Worm (Caenorhabditis elegans) whole organism, L4 larva: ENCODE data around the gene nhr-221.

Source experiments
- Y75B8A.6 ChIP-seq: fragments of 200-800 bp; sonication (Bioruptor generic); IDR thresholded peaks from 2 replicates; pipeline ENCODE4 v1.3.6; 2022; ENCODE audit warnings: missing genetic modification reagents, missing genetic modification characterization, missing compliant biosample characterization
- aha-1 ChIP-seq: fragments of 150-350 bp; peaks from one replicate; lab custom pipeline; 2014; ENCODE audit warnings: missing biosample characterization, missing genetic modification characterization
- arid-1 ChIP-seq: fragments of 200-800 bp; sonication (Bioruptor generic); conservative IDR thresholded peaks from 2 replicates; pipeline ENCODE4 v1.3.6; 2022; ENCODE audit warnings: missing genetic modification reagents, missing genetic modification characterization, missing compliant biosample characterization
- dmd-6 ChIP-seq: fragments of 200-800 bp; sonication (Bioruptor generic); IDR thresholded peaks from 2 replicates; pipeline ENCODE4 v1.3.6; 2022; ENCODE audit warnings: missing genetic modification reagents, missing genetic modification characterization, missing compliant biosample characterization
- hmg-1.1 ChIP-seq: fragments of 200-800 bp; sonication (Bioruptor generic); IDR thresholded peaks from 2 replicates; pipeline ENCODE4 v1.3.6; 2022; ENCODE audit warnings: missing genetic modification reagents, missing genetic modification characterization, missing compliant biosample characterization
- mdl-1 ChIP-seq, 2 experiments: fragments of 150-350 bp in 1 of 2; sonication (generic microtip) in 1 of 2; optimal IDR thresholded peaks; 2 replicates each; lab custom pipeline; 2014 to 2017; ENCODE audit warnings: missing biosample characterization in 2 of 2, missing genetic modification characterization in 2 of 2
- nhr-11 ChIP-seq: fragments of 150-350 bp; optimal IDR thresholded peaks from 2 replicates; lab custom pipeline; 2014; ENCODE audit warnings: missing biosample characterization, missing genetic modification characterization

nhr-221 gene

ce11 chrV:3486857-3487256 is 48.3 kb downstream of the nhr-221 start, which contains the start of gene srbc-32:
TSS of gene srbc-32 (minus strand) at chrV:3486957.
- TF ChIP-seq hmg-1.1 (GFP tag; lab: Robert Waterston, UW) (no peak), dmd-6 (GFP tag; lab: Robert Waterston, UW) (no peak), nhr-11 (tag; lab: Kevin White, UChicago) (no peak), Y75B8A.6 (GFP tag; lab: Robert Waterston, UW) (no peak), arid-1 (GFP tag; lab: Robert Waterston, UW) (no peak)

ce11 chrV:3484702-3485101 is 50.5 kb downstream of the nhr-221 start, which contains the start of gene srbc-33:
TSS of gene srbc-33 (minus strand) at chrV:3484802.
- peak; percentile 3 for TF ChIP-seq aha-1
- TF ChIP-seq mdl-1 (tag; optimal IDR thresholded peaks at IDR 0.05; lab: Kevin White, UChicago) = no peak
